Worm (Caenorhabditis elegans): Measurements from ENCODE around the gene vha-14.

vha-14 gene

ce11 chrIII:9507799-9508198 is at the start of gene vha-14:
vha-14 (plus strand) TSS chrIII:9508100.
- no peak for TF ChIP-seq klf-2 (GFP tag; conservative IDR thresholded peaks at IDR 0.05)

DNA sequence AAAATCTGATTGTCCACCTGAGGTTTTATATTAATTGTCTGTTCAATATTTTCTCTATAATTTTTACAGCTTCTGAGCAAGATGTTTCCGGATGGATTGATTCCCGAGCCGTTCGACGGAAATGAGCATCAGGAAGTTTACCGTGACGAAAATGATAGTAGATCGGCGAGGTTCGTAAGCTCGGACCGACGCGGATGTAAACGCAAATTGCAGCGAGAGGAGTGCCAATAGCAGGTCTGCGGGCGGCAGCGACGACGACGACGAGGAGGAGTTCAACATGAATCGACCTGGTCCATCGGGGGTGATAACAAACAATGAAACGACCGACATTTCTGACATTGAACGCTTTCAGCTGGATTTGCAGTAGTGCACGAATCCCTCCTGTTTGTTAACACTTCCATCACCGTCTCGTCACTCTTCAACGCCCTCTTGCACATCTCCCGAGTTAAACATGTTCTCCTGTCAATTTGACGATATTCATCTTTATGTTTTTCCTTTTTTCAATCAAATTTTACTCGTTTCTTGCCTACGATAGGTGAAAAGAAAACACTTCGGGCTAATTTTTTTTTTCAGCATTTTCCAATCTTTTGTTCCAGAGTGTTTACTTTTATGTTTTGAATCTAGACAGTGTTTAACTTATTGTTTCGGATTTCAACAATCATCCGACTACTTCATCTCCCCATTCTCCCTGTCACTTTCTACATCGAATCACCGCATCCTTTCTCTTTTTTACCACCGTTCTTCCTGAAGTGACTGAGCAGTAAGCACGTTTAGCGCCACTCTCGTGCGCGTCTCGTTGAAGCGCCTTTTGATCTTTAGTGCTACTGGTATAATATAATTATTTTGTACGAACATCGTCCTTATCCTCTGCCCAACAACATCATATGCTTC is 45.8 kb upstream of the vha-14 start:
- TF ChIP-seq ztf-29 (GFP tag; IDR thresholded peaks at IDR 0.05) (no peak), med-1 (GFP tag; optimal IDR thresholded peaks at IDR 0.05; ENCODE audit: insufficient read depth) (no peak), ztf-23 (GFP tag; IDR thresholded peaks at IDR 0.05) (no peak), flt-1 (GFP tag; IDR thresholded peaks at IDR 0.05) (no peak), tab-1 (GFP tag; IDR thresholded peaks at IDR 0.05) (no peak), klf-2 (GFP tag; conservative IDR thresholded peaks at IDR 0.05) (no peak), ref-1 (GFP tag; conservative IDR thresholded peaks at IDR 0.05) (no peak), T22C8.4 (GFP tag; IDR thresholded peaks at IDR 0.05) (no peak), cog-1 (tag; optimal IDR thresholded peaks at IDR 0.05) (no peak)

DNA sequence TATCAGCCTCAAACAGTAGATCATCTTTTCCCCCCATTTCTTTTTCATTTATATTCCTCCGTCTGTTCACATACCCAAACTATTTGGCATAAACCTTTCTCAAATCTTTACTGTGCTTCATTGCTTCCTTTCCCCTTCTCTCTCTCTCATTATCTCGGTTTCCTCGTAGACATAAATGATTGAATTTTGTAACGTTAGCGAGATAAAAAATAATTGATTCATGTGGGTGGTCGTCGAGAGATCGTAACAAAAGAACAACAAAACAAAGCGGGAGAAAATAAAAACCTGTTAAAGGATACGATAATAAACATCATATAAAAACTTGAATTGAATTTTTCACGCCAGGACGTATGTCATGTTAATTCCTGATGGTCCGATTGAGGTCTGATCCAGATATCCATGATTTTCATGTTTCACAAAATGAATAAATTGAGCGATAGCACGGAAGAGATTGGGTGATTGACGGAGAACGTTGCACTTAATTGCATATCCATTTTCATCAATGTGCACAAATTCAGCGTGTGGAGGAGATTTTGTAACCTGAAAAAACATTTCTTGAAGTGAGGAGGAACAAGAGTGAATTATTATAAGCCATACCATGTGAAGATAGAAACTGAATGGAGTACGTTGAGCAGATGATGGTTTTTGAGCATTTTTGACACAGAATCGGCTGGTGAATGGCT is 45.0 kb upstream of the vha-14 start:
- TF ChIP-seq flt-1 (GFP tag; IDR thresholded peaks at IDR 0.05) (no peak), med-1 (GFP tag; optimal IDR thresholded peaks at IDR 0.05; ENCODE audit: insufficient read depth) (peak; percentile 5)

DNA sequence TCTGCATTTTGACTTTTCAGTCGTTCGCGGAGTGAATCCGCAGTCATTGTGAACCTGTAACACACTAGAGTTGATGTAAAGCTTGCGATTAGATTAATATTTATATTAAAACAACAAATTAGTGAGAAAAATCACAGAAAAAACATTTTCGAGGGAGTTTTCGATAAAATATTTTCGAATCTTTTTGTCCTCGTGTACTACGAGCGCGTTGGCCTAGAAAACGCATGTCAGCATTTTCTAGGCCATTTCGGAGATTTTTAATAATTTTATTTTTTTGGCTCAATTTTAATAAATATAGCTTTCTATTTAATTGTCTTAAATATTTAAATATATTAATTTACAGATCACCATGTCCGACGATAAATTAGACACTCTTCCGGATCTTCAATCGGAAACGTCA is 42.5 kb upstream of the vha-14 start, which contains the start of gene B0464.9:
B0464.9 (plus strand) TSS at position 344 of the 400 bp plus-strand sequence.
- TF ChIP-seq T22C8.4 (GFP tag; IDR thresholded peaks at IDR 0.05) (peak; percentile 6; the same call in 1 of the 2 replicates), ref-1 (GFP tag; conservative IDR thresholded peaks at IDR 0.05) (no peak), ztf-23 (GFP tag; IDR thresholded peaks at IDR 0.05) (peak; percentile 43; the same call in 1 of the 2 replicates)

DNA sequence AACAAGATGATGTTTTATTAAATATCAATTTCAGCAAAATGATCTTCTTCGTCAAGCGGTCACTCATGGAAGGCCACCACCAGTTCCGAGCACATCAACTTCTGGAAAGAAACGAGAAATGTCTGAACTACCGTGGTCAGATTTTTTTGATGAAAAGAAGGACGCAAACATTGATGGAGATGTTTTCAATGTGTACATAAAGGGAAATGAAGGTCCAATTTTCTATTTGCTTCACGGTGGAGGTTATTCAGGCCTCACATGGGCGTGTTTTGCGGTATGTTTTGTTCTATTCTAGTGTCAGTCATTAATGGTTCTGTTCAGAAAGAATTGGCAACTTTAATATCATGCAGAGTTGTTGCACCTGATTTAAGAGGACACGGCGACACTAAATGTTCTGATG is 42.0 kb upstream of the vha-14 start, which contains the start of gene B0464.6:
B0464.6 (minus strand) TSS at position 101 of the 400 bp plus-strand sequence.
- no peak for TF ChIP-seq klf-2 (GFP tag; conservative IDR thresholded peaks at IDR 0.05)
- no peak for TF ChIP-seq med-1 (GFP tag; optimal IDR thresholded peaks at IDR 0.05; ENCODE audit: insufficient read depth)
- no peak for TF ChIP-seq T22C8.4 (GFP tag; IDR thresholded peaks at IDR 0.05)
- no peak for TF ChIP-seq ztf-29 (GFP tag; IDR thresholded peaks at IDR 0.05)
- no peak for TF ChIP-seq ref-1 (GFP tag; conservative IDR thresholded peaks at IDR 0.05)
- no peak for TF ChIP-seq ztf-23 (GFP tag; IDR thresholded peaks at IDR 0.05)
- no peak for TF ChIP-seq flt-1 (GFP tag; IDR thresholded peaks at IDR 0.05)
- no peak for TF ChIP-seq cog-1 (tag; optimal IDR thresholded peaks at IDR 0.05)

- TF ChIP-seq flt-1 (GFP tag; IDR thresholded peaks at IDR 0.05) (no peak), ztf-29 (GFP tag; IDR thresholded peaks at IDR 0.05) (no peak), cog-1 (tag; optimal IDR thresholded peaks at IDR 0.05) (no peak), tab-1 (GFP tag; IDR thresholded peaks at IDR 0.05) (no peak), T22C8.4 (GFP tag; IDR thresholded peaks at IDR 0.05) (peak; percentile 34; the same call in 1 of the 2 replicates), ztf-23 (GFP tag; IDR thresholded peaks at IDR 0.05) (no peak)
Measured at ce11 chrIII:9467095-9467494, 40.8 kb upstream of the vha-14 start, which contains the start of gene baf-1. baf-1 (plus strand) TSS chrIII:9467464.

DNA sequence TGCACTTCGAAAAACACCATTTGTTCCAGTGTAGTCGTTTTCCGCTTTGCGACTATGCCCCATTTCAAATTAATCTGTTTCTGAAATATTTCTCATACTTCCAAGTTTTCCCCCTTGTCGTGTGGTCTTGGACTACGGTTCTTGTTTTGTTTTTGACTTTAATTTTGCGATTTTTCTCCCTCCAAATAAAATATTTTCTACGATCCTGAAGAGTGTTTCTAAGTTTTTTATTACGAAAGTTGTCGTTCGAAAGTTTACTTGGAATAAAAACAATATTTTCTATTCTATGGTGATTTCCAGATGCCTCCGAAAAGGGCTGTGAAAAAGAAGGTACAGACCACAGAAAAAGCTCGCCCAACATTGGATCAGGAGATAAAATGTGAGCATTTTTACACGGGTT is 40.0 kb upstream of the vha-14 start, which contains the start of gene tag-342:
tag-342 (plus strand) TSS at position 301 of the 400 bp plus-strand sequence.
- TF ChIP-seq med-1 (GFP tag; optimal IDR thresholded peaks at IDR 0.05; ENCODE audit: insufficient read depth) (no peak), flt-1 (GFP tag; IDR thresholded peaks at IDR 0.05) (no peak), ref-1 (GFP tag; conservative IDR thresholded peaks at IDR 0.05) (no peak), klf-2 (GFP tag; conservative IDR thresholded peaks at IDR 0.05) (no peak), cog-1 (tag; optimal IDR thresholded peaks at IDR 0.05) (no peak), ztf-29 (GFP tag; IDR thresholded peaks at IDR 0.05) (no peak), T22C8.4 (GFP tag; IDR thresholded peaks at IDR 0.05) (no peak), tab-1 (GFP tag; IDR thresholded peaks at IDR 0.05) (no peak), ztf-23 (GFP tag; IDR thresholded peaks at IDR 0.05) (no peak)

- no peak for TF ChIP-seq ztf-29 (GFP tag; IDR thresholded peaks at IDR 0.05)
- TF ChIP-seq flt-1 (GFP tag; IDR thresholded peaks at IDR 0.05) = no peak
- no peak for TF ChIP-seq cog-1 (tag; optimal IDR thresholded peaks at IDR 0.05)
- TF ChIP-seq med-1 (GFP tag; optimal IDR thresholded peaks at IDR 0.05; ENCODE audit: insufficient read depth) = no peak
Measured at ce11 chrIII:9471996-9472395, 35.9 kb upstream of the vha-14 start.

ce11 chrIII:9472464-9472863 is 35.4 kb upstream of the vha-14 start:
- TF ChIP-seq klf-2 (GFP tag; conservative IDR thresholded peaks at IDR 0.05) (no peak), ref-1 (GFP tag; conservative IDR thresholded peaks at IDR 0.05) (no peak), ztf-23 (GFP tag; IDR thresholded peaks at IDR 0.05) (no peak), T22C8.4 (GFP tag; IDR thresholded peaks at IDR 0.05) (no peak), flt-1 (GFP tag; IDR thresholded peaks at IDR 0.05) (no peak)

- TF ChIP-seq T22C8.4 (GFP tag; IDR thresholded peaks at IDR 0.05) (no peak), ztf-23 (GFP tag; IDR thresholded peaks at IDR 0.05) (no peak), flt-1 (GFP tag; IDR thresholded peaks at IDR 0.05) (no peak), cog-1 (tag; optimal IDR thresholded peaks at IDR 0.05) (no peak)
Measured at ce11 chrIII:9474501-9474900, 33.4 kb upstream of the vha-14 start.

Data from whole organism, midembryonic.